Worm (Caenorhabditis elegans) whole organism, early embryonic: ENCODE results near the gene C05D11.8.

Source experiments
- aly-1 ChIP-seq: sonication (generic microtip); optimal IDR thresholded peaks from 2 replicates; lab custom pipeline; 2016; ENCODE audit warnings: missing genetic modification characterization, missing compliant biosample characterization
- ama-1 ChIP-seq: fragments of 150-350 bp; optimal IDR thresholded peaks from 2 replicates; lab custom pipeline; 2014
- ceh-13 ChIP-seq: fragments of 200-800 bp; sonication (Bioruptor generic); optimal IDR thresholded peaks from 2 replicates; lab custom pipeline; 2018; ENCODE audit warnings: mild to moderate bottlenecking, missing genetic modification characterization, missing compliant biosample characterization
- ets-7 ChIP-seq: sonication (generic microtip); optimal IDR thresholded peaks from 2 replicates; lab custom pipeline; 2016; ENCODE audit warnings: missing genotype, missing genetic modification characterization, missing compliant biosample characterization
- hmbx-1 ChIP-seq: sonication (generic microtip); optimal IDR thresholded peaks from 2 replicates; lab custom pipeline; 2016; ENCODE audit warnings: mild to moderate bottlenecking, missing genetic modification characterization, missing compliant biosample characterization
- pes-1 ChIP-seq: fragments of 200-800 bp; sonication (Bioruptor generic); IDR thresholded peaks from 2 replicates; pipeline ENCODE4 v1.3.6; 2022; ENCODE audit warnings: missing genetic modification reagents, missing genetic modification characterization, missing compliant biosample characterization
- sea-1 ChIP-seq: fragments of 200-800 bp; sonication (Bioruptor generic); conservative IDR thresholded peaks from 2 replicates; pipeline ENCODE4 v1.3.6; 2022; ENCODE audit warnings: missing genetic modification characterization, missing compliant biosample characterization

- no peak for TF ChIP-seq hmbx-1 (tag; lab: Kevin White, UChicago)
- TF ChIP-seq pes-1: no peak
- TF ChIP-seq ama-1: no peak
- no peak for TF ChIP-seq sea-1 (GFP tag; lab: Robert Waterston, UW)
- TF ChIP-seq aly-1 (tag; lab: Kevin White, UChicago): no peak
- TF ChIP-seq ceh-13 (GFP tag; lab: Kevin White, UChicago): no peak
- no peak for TF ChIP-seq ets-7 (tag; lab: Kevin White, UChicago)
Observed at ce11 chrIII:6420201-6420600, 6.9 kb downstream of the C05D11.8 start.
